Worm (Caenorhabditis elegans): ENCODE data around the gene gpx-6.

ce11 chrIV:8174792-8175191 lies 47.2 kb upstream of the gpx-6 start:
- no peak for TF ChIP-seq Y55F3AM.14 (GFP tag; optimal IDR thresholded peaks at IDR 0.05)
- TF ChIP-seq unc-55 (GFP tag; optimal IDR thresholded peaks at IDR 0.05) = no peak
- no peak for TF ChIP-seq unc-62 (GFP tag; optimal IDR thresholded peaks at IDR 0.05)
- no peak for TF ChIP-seq ztf-11 (tag; optimal IDR thresholded peaks at IDR 0.05)
- TF ChIP-seq nhr-237 (tag; optimal IDR thresholded peaks at IDR 0.05) = no peak
- no peak for TF ChIP-seq snpc-4 (tag; optimal IDR thresholded peaks at IDR 0.05)
- TF ChIP-seq nhr-21 (tag; optimal IDR thresholded peaks at IDR 0.05) = no peak
- no peak for TF ChIP-seq ceh-16 (tag; optimal IDR thresholded peaks at IDR 0.05)
- no peak for TF ChIP-seq elt-3 (tag; optimal IDR thresholded peaks at IDR 0.05)
